Comparison of ENCODE assay signal across 1 fruit fly cellular context in genomic region chr3L:2387816-2388215, dm6.
A peak's percentile ranks its signal among the peaks of the same experiment; 100 is the strongest.
TF ChIP-seq lines count a peak whose summit lies in the region.

No protein-coding gene starts in this region.

TF ChIP-seq in whole organism, embryonic, 481 proteins besides CTCF, POLR2A, EP300 and RAD21 (continued from another document):
- TF ChIP-seq ac (GFP tag; optimal IDR thresholded peaks at IDR 0.05; lab: Kevin White, UChicago) = peak; percentile 26
- no peak for TF ChIP-seq CG9817 (tag; optimal IDR thresholded peaks at IDR 0.05; lab: Kevin White, UChicago)
- no peak for TF ChIP-seq CG4820 (GFP tag; optimal IDR thresholded peaks at IDR 0.05; lab: Kevin White, UChicago)
- TF ChIP-seq Oaz (GFP tag; IDR thresholded peaks at IDR 0.05; lab: Robert Waterston, UW) = no peak
- TF ChIP-seq CG1024 (GFP tag; IDR thresholded peaks at IDR 0.05; lab: Robert Waterston, UW) = no peak
- TF ChIP-seq Dp (GFP tag; optimal IDR thresholded peaks at IDR 0.05; lab: Kevin White, UChicago) = no peak
- TF ChIP-seq sug (tag; optimal IDR thresholded peaks at IDR 0.05; lab: Kevin White, UChicago) = peak; percentile 32
- no peak for TF ChIP-seq GATAe (GFP tag; conservative IDR thresholded peaks at IDR 0.05; lab: Robert Waterston, UW)
- no peak for TF ChIP-seq ranshi (GFP tag; IDR thresholded peaks at IDR 0.05; lab: Robert Waterston, UW)
- TF ChIP-seq pum (GFP tag; optimal IDR thresholded peaks at IDR 0.05; lab: Kevin White, UChicago) = no peak
- TF ChIP-seq CG2202 (tag; optimal IDR thresholded peaks at IDR 0.05; lab: Kevin White, UChicago) = no peak
- TF ChIP-seq Kr (GFP tag; optimal IDR thresholded peaks at IDR 0.05; lab: Kevin White, UChicago) = no peak
- TF ChIP-seq CG17385 (GFP tag; optimal IDR thresholded peaks at IDR 0.05; lab: Kevin White, UChicago) = no peak
- no peak for TF ChIP-seq cad (GFP tag; optimal IDR thresholded peaks at IDR 0.05; lab: Kevin White, UChicago)
- TF ChIP-seq grn (GFP tag; optimal IDR thresholded peaks at IDR 0.05; lab: Kevin White, UChicago) = no peak
- TF ChIP-seq CG32532 (GFP tag; IDR thresholded peaks at IDR 0.05; lab: Robert Waterston, UW) = no peak
- TF ChIP-seq Doc2 (GFP tag; IDR thresholded peaks at IDR 0.05; lab: Robert Waterston, UW) = no peak
- TF ChIP-seq CG30020 (tag; optimal IDR thresholded peaks at IDR 0.05; lab: Kevin White, UChicago) = no peak
- TF ChIP-seq Spps (tag; optimal IDR thresholded peaks at IDR 0.05; lab: Kevin White, UChicago) = no peak
- TF ChIP-seq Lpt (GFP tag; optimal IDR thresholded peaks at IDR 0.05; lab: Kevin White, UChicago) = no peak
- no peak for TF ChIP-seq CG7786 (GFP tag; optimal IDR thresholded peaks at IDR 0.05; lab: Kevin White, UChicago)
- no peak for TF ChIP-seq CG13894 (tag; optimal IDR thresholded peaks at IDR 0.05; lab: Kevin White, UChicago)
- TF ChIP-seq HLHmδ (GFP tag; optimal IDR thresholded peaks at IDR 0.05; lab: Kevin White, UChicago) = no peak
- TF ChIP-seq CG13424 (tag; optimal IDR thresholded peaks at IDR 0.05; lab: Kevin White, UChicago) = no peak
- no peak for TF ChIP-seq otp (GFP tag; IDR thresholded peaks at IDR 0.05; lab: Robert Waterston, UW)
- peak; percentile 23 for TF ChIP-seq CG10147 (GFP tag; optimal IDR thresholded peaks at IDR 0.05; lab: Kevin White, UChicago)
- TF ChIP-seq CG7839 (tag; optimal IDR thresholded peaks at IDR 0.05; lab: Kevin White, UChicago) = peak; percentile 15
- no peak for TF ChIP-seq fu2 (GFP tag; optimal IDR thresholded peaks at IDR 0.05; lab: Kevin White, UChicago)
- no peak for TF ChIP-seq CG43689 (GFP tag; IDR thresholded peaks at IDR 0.05; lab: Robert Waterston, UW)
- TF ChIP-seq lov (optimal IDR thresholded peaks at IDR 0.05; lab: Kevin White, UChicago) = no peak
- no peak for TF ChIP-seq lov (GFP tag; IDR thresholded peaks at IDR 0.05; lab: Robert Waterston, UW)
- no peak for TF ChIP-seq CG6254 (GFP tag; optimal IDR thresholded peaks at IDR 0.05; lab: Kevin White, UChicago)
- peak; percentile 8 for TF ChIP-seq Hmr (GFP tag; optimal IDR thresholded peaks at IDR 0.05; lab: Kevin White, UChicago)
- no peak for TF ChIP-seq CG16863 (GFP tag; optimal IDR thresholded peaks at IDR 0.05; lab: Kevin White, UChicago)
- TF ChIP-seq CG11398 (GFP tag; optimal IDR thresholded peaks at IDR 0.05; lab: Kevin White, UChicago) = no peak
- TF ChIP-seq Deaf1 (tag; optimal IDR thresholded peaks at IDR 0.05; lab: Kevin White, UChicago) = no peak
- TF ChIP-seq Camta (GFP tag; optimal IDR thresholded peaks at IDR 0.05; lab: Kevin White, UChicago) = no peak
- TF ChIP-seq Ravus (GFP tag; IDR thresholded peaks at IDR 0.05; lab: Robert Waterston, UW) = no peak
- TF ChIP-seq CG8478 (optimal IDR thresholded peaks at IDR 0.05; lab: Kevin White, UChicago) = no peak
- no peak for TF ChIP-seq HmgZ (tag; optimal IDR thresholded peaks at IDR 0.05; lab: Kevin White, UChicago)
- TF ChIP-seq CG12299 (tag; optimal IDR thresholded peaks at IDR 0.05; lab: Kevin White, UChicago) = no peak
- TF ChIP-seq MTF-1 (GFP tag; optimal IDR thresholded peaks at IDR 0.05; lab: Kevin White, UChicago; ENCODE audit: borderline replicate concordance) = no peak
- no peak for TF ChIP-seq zen (tag; optimal IDR thresholded peaks at IDR 0.05; lab: Kevin White, UChicago)
- TF ChIP-seq tna (GFP tag; IDR thresholded peaks at IDR 0.05; lab: Robert Waterston, UW; ENCODE audit: partially characterized antibody) = no peak
- peak; percentile 30 for TF ChIP-seq trem (tag; optimal IDR thresholded peaks at IDR 0.05; lab: Kevin White, UChicago)
- TF ChIP-seq Hr51 (GFP tag; optimal IDR thresholded peaks at IDR 0.05; lab: Kevin White, UChicago) = no peak
- TF ChIP-seq dmrt99B (tag; optimal IDR thresholded peaks at IDR 0.05; lab: Kevin White, UChicago) = peak; percentile 20
- TF ChIP-seq maf-S (GFP tag; optimal IDR thresholded peaks at IDR 0.05; lab: Kevin White, UChicago) = no peak
- no peak for TF ChIP-seq Lim3 (GFP tag; IDR thresholded peaks at IDR 0.05; lab: Robert Waterston, UW)
- peak; percentile 9; the same call in 1 of the 2 replicates for TF ChIP-seq Bgb (GFP tag; IDR thresholded peaks at IDR 0.05; lab: Robert Waterston, UW; ENCODE audit: partially characterized antibody)
- no peak for TF ChIP-seq twi (tag; optimal IDR thresholded peaks at IDR 0.05; lab: Kevin White, UChicago)
